Fruit fly (Drosophila melanogaster): Measurements from ENCODE around the gene Raf.

Gene Raf

DNA sequence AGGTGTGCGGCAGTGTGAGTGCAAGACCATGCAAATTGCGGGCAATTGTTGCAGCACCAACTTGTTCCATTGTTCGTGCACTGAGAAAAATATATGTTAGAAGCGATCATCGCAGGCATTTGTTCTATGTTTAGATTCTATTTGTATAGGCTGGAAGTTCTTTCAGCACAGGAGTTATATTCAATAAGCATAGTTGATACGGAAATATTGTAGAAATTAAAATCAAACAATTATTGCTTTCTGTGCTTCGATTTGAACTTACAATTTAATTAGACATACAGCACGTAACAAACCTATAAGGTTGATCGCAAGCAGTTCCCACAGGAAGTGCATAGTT is 54.9 kb downstream of the Raf start:
- TF ChIP-seq Med (GFP tag) (peak; percentile 66), ems (GFP tag; optimal IDR thresholded peaks at IDR 0.05) (no peak), CG17359 (tag; optimal IDR thresholded peaks at IDR 0.05) (no peak), Hr3 (GFP tag; optimal IDR thresholded peaks at IDR 0.05) (no peak), Drgx (GFP tag; IDR thresholded peaks at IDR 0.05) (peak; percentile 70), shn (GFP tag; optimal IDR thresholded peaks at IDR 0.05) (no peak), CG1603 (tag; optimal IDR thresholded peaks at IDR 0.05) (peak; percentile 9), Ets65A (GFP tag) (peak; percentile 36), sens (GFP tag) (peak; percentile 38), ttk (GFP tag; IDR thresholded peaks at IDR 0.05) (no peak), Awh (GFP tag; IDR thresholded peaks at IDR 0.05) (0 out of 2 replicates have a peak, but pooled peaks have one; percentile 6)

DNA sequence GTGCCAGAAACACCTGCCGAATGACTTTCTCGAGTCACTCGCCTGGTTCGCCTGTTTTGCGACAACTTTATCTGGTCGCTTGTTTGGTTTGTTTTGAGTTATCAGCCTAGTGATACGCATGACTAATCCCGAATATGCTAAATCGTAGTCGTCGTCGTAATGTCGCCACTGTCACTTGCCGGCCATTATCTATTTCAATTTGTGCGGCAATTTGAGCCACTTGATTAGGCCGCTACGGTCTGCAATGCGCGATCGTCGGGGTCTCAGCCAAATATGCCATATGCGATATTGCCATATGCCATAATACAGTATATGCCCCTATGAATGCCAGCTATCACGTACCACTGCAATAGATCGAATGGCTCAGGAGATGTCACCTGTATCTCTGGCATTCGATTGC is 57.6 kb downstream of the Raf start:
- no peak for TF ChIP-seq Jarid2 (GFP tag; optimal IDR thresholded peaks at IDR 0.05)
- TF ChIP-seq pita (GFP tag; optimal IDR thresholded peaks at IDR 0.05) = no peak
- TF ChIP-seq jing (GFP tag; optimal IDR thresholded peaks at IDR 0.05) = no peak
- TF ChIP-seq ranshi (GFP tag; IDR thresholded peaks at IDR 0.05) = no peak
- no peak for TF ChIP-seq CG4424 (GFP tag; optimal IDR thresholded peaks at IDR 0.05)
- TF ChIP-seq vvl (GFP tag; IDR thresholded peaks at IDR 0.05) = 0 out of 2 replicates have a peak, but pooled peaks have one; percentile 19
- peak; percentile 12 for TF ChIP-seq CG8359 (GFP tag; optimal IDR thresholded peaks at IDR 0.05; ENCODE audit: borderline replicate concordance)
- TF ChIP-seq CG9817 (tag; optimal IDR thresholded peaks at IDR 0.05) = no peak
- TF ChIP-seq exex (tag; optimal IDR thresholded peaks at IDR 0.05) = peak; percentile 38
- TF ChIP-seq ssp (GFP tag; IDR thresholded peaks at IDR 0.05) = no peak
- no peak for TF ChIP-seq CG2875 (GFP tag; optimal IDR thresholded peaks at IDR 0.05)
- peak; percentile 39 for TF ChIP-seq CG12769 (tag; optimal IDR thresholded peaks at IDR 0.05)
- TF ChIP-seq tap (tag; optimal IDR thresholded peaks at IDR 0.05) = no peak
- no peak for TF ChIP-seq tll (GFP tag; optimal IDR thresholded peaks at IDR 0.05)
- TF ChIP-seq Hr3 (GFP tag; optimal IDR thresholded peaks at IDR 0.05) = no peak
- TF ChIP-seq br (optimal IDR thresholded peaks at IDR 0.05) = no peak
- no peak for TF ChIP-seq az2 (GFP tag; optimal IDR thresholded peaks at IDR 0.05)
- no peak for TF ChIP-seq CTCF (GFP tag; optimal IDR thresholded peaks at IDR 0.05)
- TF ChIP-seq pzg (GFP tag; optimal IDR thresholded peaks at IDR 0.05) = no peak
- TF ChIP-seq CG33213 (GFP tag; optimal IDR thresholded peaks at IDR 0.05) = no peak
- no peak for TF ChIP-seq CG4617 (GFP tag; optimal IDR thresholded peaks at IDR 0.05; ENCODE audit: borderline replicate concordance)
- TF ChIP-seq CG1233 (GFP tag; optimal IDR thresholded peaks at IDR 0.05) = no peak
- peak; percentile 67 for TF ChIP-seq mirr (GFP tag; optimal IDR thresholded peaks at IDR 0.05)
- no peak for TF ChIP-seq pan (optimal IDR thresholded peaks at IDR 0.05)
- no peak for TF ChIP-seq pan (GFP tag; optimal IDR thresholded peaks at IDR 0.05 in 1 of 2, IDR thresholded peaks at IDR 0.05 in 1 of 2)
- no peak for TF ChIP-seq CG6654 (GFP tag; optimal IDR thresholded peaks at IDR 0.05)
- no peak for TF ChIP-seq her (GFP tag; optimal IDR thresholded peaks at IDR 0.05)
- no peak for TF ChIP-seq CG18619 (GFP tag; optimal IDR thresholded peaks at IDR 0.05)
- TF ChIP-seq scrt (GFP tag; optimal IDR thresholded peaks at IDR 0.05) = no peak
- no peak for TF ChIP-seq Med (GFP tag)
- no peak for TF ChIP-seq knrl (GFP tag; IDR thresholded peaks at IDR 0.05; ENCODE audit: partially characterized antibody)
- no peak for TF ChIP-seq trem (tag; optimal IDR thresholded peaks at IDR 0.05)
- no peak for TF ChIP-seq hkb (optimal IDR thresholded peaks at IDR 0.05)
- no peak for TF ChIP-seq hkb (GFP tag; IDR thresholded peaks at IDR 0.05)
- no peak for TF ChIP-seq CG2199 (GFP tag; IDR thresholded peaks at IDR 0.05)
- no peak for TF ChIP-seq usp (GFP tag; optimal IDR thresholded peaks at IDR 0.05)
